Worm (Caenorhabditis elegans) whole organism, L4 larva: ENCODE results near the gene npax-3.
A peak's percentile ranks its signal among the peaks of the same experiment; 100 is the strongest.

Experiments
- F26F4.8 ChIP-seq: fragments of 200-800 bp; sonication (Bioruptor generic); conservative IDR thresholded peaks from 2 replicates; pipeline ENCODE4 v1.3.6; 2022; ENCODE audit warnings: missing genetic modification characterization, missing compliant biosample characterization
- F49E8.2 ChIP-seq: sonication (generic microtip); optimal IDR thresholded peaks from 2 replicates; lab custom pipeline; 2016; ENCODE audit warnings: missing compliant biosample characterization, mild to moderate bottlenecking, missing genetic modification characterization, borderline replicate concordance
- T20F7.1 ChIP-seq: fragments of 200-800 bp; sonication (Bioruptor generic); optimal IDR thresholded peaks from 2 replicates; lab custom pipeline; 2018; ENCODE audit warnings: mild to moderate bottlenecking, missing genetic modification characterization, missing compliant biosample characterization
- T26A8.4 ChIP-seq: fragments of 200-800 bp; sonication (Bioruptor generic); IDR thresholded peaks from 2 replicates; pipeline ENCODE4 v1.3.6; 2022; ENCODE audit warnings: missing genetic modification characterization, missing compliant biosample characterization
- Y48G9A.11 ChIP-seq: fragments of 200-800 bp; sonication (Bioruptor generic); IDR thresholded peaks from 2 replicates; pipeline ENCODE4 v1.3.6; 2022; ENCODE audit warnings: missing genetic modification reagents, missing genetic modification characterization, missing compliant biosample characterization
- ZK337.2 ChIP-seq: fragments of 200-800 bp; sonication (Bioruptor generic); IDR thresholded peaks from 2 replicates; pipeline ENCODE4 v1.3.6; 2022; ENCODE audit warnings: missing genetic modification reagents, missing genetic modification characterization, missing compliant biosample characterization
- aha-1 ChIP-seq: fragments of 150-350 bp; peaks from one replicate; lab custom pipeline; 2014; ENCODE audit warnings: missing biosample characterization, missing genetic modification characterization
- aly-2 ChIP-seq: sonication (generic microtip); optimal IDR thresholded peaks from 2 replicates; lab custom pipeline; 2018; ENCODE audit warnings: missing biosample characterization, missing genetic modification characterization
- ceh-28 ChIP-seq: fragments of 150-350 bp; optimal IDR thresholded peaks from 2 replicates; lab custom pipeline; 2014; ENCODE audit warnings: missing biosample characterization, missing genetic modification reagents, missing genetic modification characterization
- cey-2 ChIP-seq: sonication (generic microtip); optimal IDR thresholded peaks from 3 replicates; lab custom pipeline; 2017; ENCODE audit warnings: missing genetic modification characterization, mild to moderate bottlenecking, missing compliant biosample characterization, antibody characterized with exemption, borderline replicate concordance; ENCODE audit not compliant: insufficient read depth
- daf-12 ChIP-seq: fragments of 150-350 bp; optimal IDR thresholded peaks from 2 replicates; lab custom pipeline; 2014; ENCODE audit warnings: missing biosample characterization, missing genetic modification reagents, missing genetic modification characterization
- daf-16 ChIP-seq, 3 experiments: sonication (generic microtip); optimal IDR thresholded peaks; 2 replicates each; lab custom pipeline; 2016 to 2017; ENCODE audit warnings: missing genetic modification characterization in 3 of 3, missing genetic modification reagents in 3 of 3, mild to moderate bottlenecking in 2 of 3, missing compliant biosample characterization in 2 of 3, missing biosample characterization in 1 of 3, moderate library complexity in 1 of 3
- dmd-6 ChIP-seq: fragments of 200-800 bp; sonication (Bioruptor generic); IDR thresholded peaks from 2 replicates; pipeline ENCODE4 v1.3.6; 2022; ENCODE audit warnings: missing genetic modification reagents, missing genetic modification characterization, missing compliant biosample characterization
- dpl-1 ChIP-seq: fragments of 150-350 bp; optimal IDR thresholded peaks from 2 replicates; lab custom pipeline; 2014; ENCODE audit warnings: missing biosample characterization, missing genetic modification reagents, missing genetic modification characterization
- dve-1 ChIP-seq: sonication (generic microtip); optimal IDR thresholded peaks from 2 replicates; lab custom pipeline; 2017; ENCODE audit warnings: antibody characterized with exemption, mild to moderate bottlenecking, missing genetic modification characterization, missing compliant biosample characterization; ENCODE audit not compliant: insufficient read depth
- egl-27 ChIP-seq: sonication (generic microtip); optimal IDR thresholded peaks from 3 replicates; lab custom pipeline; 2017; ENCODE audit warnings: missing biosample characterization, missing genetic modification reagents, missing genetic modification characterization
- fkh-10 ChIP-seq: fragments of 150-350 bp; optimal IDR thresholded peaks from 2 replicates; lab custom pipeline; 2014; ENCODE audit warnings: missing biosample characterization, missing genetic modification reagents, missing genetic modification characterization
- hlh-11 ChIP-seq: fragments of 200-800 bp; sonication (Bioruptor generic); optimal IDR thresholded peaks from 2 replicates; lab custom pipeline; 2018; ENCODE audit warnings: mild to moderate bottlenecking, missing genetic modification characterization, missing compliant biosample characterization
- hlh-30 ChIP-seq: sonication (generic microtip); optimal IDR thresholded peaks from 2 replicates; lab custom pipeline; 2017; ENCODE audit warnings: antibody characterized with exemption, mild to moderate bottlenecking, missing genetic modification characterization, missing compliant biosample characterization; ENCODE audit not compliant: insufficient read depth
- lin-38 ChIP-seq: fragments of 200-800 bp; sonication (Bioruptor generic); IDR thresholded peaks from 2 replicates; pipeline ENCODE4 v1.3.6; 2022; ENCODE audit warnings: missing genetic modification reagents, missing genetic modification characterization, missing compliant biosample characterization
- lsy-2 ChIP-seq, 2 experiments: fragments of 150-350 bp in 1 of 2; sonication (generic microtip) in 1 of 2; optimal IDR thresholded peaks; 2 replicates each; lab custom pipeline; 2014 to 2017; ENCODE audit warnings: missing biosample characterization in 2 of 2, missing genetic modification characterization in 2 of 2
- mdl-1 ChIP-seq, 2 experiments: fragments of 150-350 bp in 1 of 2; sonication (generic microtip) in 1 of 2; optimal IDR thresholded peaks; 2 replicates each; lab custom pipeline; 2014 to 2017; ENCODE audit warnings: missing biosample characterization in 2 of 2, missing genetic modification characterization in 2 of 2
- mep-1 ChIP-seq: fragments of 150-350 bp; sonication (generic microtip); optimal IDR thresholded peaks from 3 replicates; lab custom pipeline; 2014; ENCODE audit warnings: missing biosample characterization, missing genetic modification characterization
- mes-2 ChIP-seq: sonication (generic microtip); optimal IDR thresholded peaks from 2 replicates; lab custom pipeline; 2016; ENCODE audit warnings: missing genotype, mild to moderate bottlenecking, missing genetic modification characterization, missing compliant biosample characterization; ENCODE audit not compliant: poor library complexity, severe bottlenecking
- mxl-3 ChIP-seq: fragments of 200-800 bp; sonication (Bioruptor generic); optimal IDR thresholded peaks from 2 replicates; lab custom pipeline; 2018; ENCODE audit warnings: mild to moderate bottlenecking, missing genetic modification characterization, missing compliant biosample characterization
- nhr-11 ChIP-seq: fragments of 150-350 bp; optimal IDR thresholded peaks from 2 replicates; lab custom pipeline; 2014; ENCODE audit warnings: missing biosample characterization, missing genetic modification characterization
- nhr-28 ChIP-seq: fragments of 150-350 bp; optimal IDR thresholded peaks from 2 replicates; lab custom pipeline; 2014; ENCODE audit warnings: missing biosample characterization, missing genetic modification characterization
- nhr-6 ChIP-seq: fragments of 150-350 bp; optimal IDR thresholded peaks from 2 replicates; lab custom pipeline; 2014; ENCODE audit warnings: missing biosample characterization, missing genetic modification characterization
- nhr-76 ChIP-seq: fragments of 150-350 bp; optimal IDR thresholded peaks from 2 replicates; lab custom pipeline; 2014; ENCODE audit warnings: missing biosample characterization, missing genetic modification characterization
- nhr-77 ChIP-seq: fragments of 150-350 bp; optimal IDR thresholded peaks from 2 replicates; lab custom pipeline; 2014; ENCODE audit warnings: missing biosample characterization, missing genetic modification characterization
- pqm-1 ChIP-seq: sonication (generic microtip); optimal IDR thresholded peaks from 2 replicates; lab custom pipeline; 2017; ENCODE audit warnings: missing biosample characterization, missing genetic modification characterization
- rbr-2 ChIP-seq: sonication (generic microtip); optimal IDR thresholded peaks from 2 replicates; lab custom pipeline; 2016; ENCODE audit warnings: missing genotype, missing genetic modification characterization, missing compliant biosample characterization
- snpc-4 ChIP-seq: fragments of 150-350 bp; optimal IDR thresholded peaks from 2 replicates; lab custom pipeline; 2014; ENCODE audit warnings: missing biosample characterization, missing genetic modification characterization
- spr-1 ChIP-seq: sonication (generic microtip); optimal IDR thresholded peaks from 2 replicates; lab custom pipeline; 2016; ENCODE audit warnings: mild to moderate bottlenecking, missing genetic modification characterization, missing compliant biosample characterization
- unc-130 ChIP-seq: sonication (generic microtip); optimal IDR thresholded peaks from 2 replicates; lab custom pipeline; 2016; ENCODE audit warnings: missing genetic modification reagents, missing genetic modification characterization, missing compliant biosample characterization
- unc-39 ChIP-seq: sonication (generic microtip); optimal IDR thresholded peaks from 2 replicates; lab custom pipeline; 2017; ENCODE audit warnings: missing biosample characterization, missing genetic modification characterization

The npax-3 gene

ce11 chrIV:10858300-10859016 is 30.5 kb upstream of the npax-3 start, which contains the start of the genes T11G6.2 and hars-1:
Gene T11G6.2, minus strand, starts transcription at chrIV:10858496.
Gene hars-1, plus strand, starts transcription at chrIV:10858957.
- TF ChIP-seq pqm-1 (tag; lab: Kevin White, UChicago): peak; percentile 76
- no peak for TF ChIP-seq Y48G9A.11
- peak; percentile 34 for TF ChIP-seq mep-1
- TF ChIP-seq daf-16 (GFP tag; optimal IDR thresholded peaks at IDR 0.05; lab: Kevin White, UChicago): no peak
- TF ChIP-seq daf-16 (tag; optimal IDR thresholded peaks at IDR 0.05; lab: Kevin White, UChicago): peak; percentile 84
- TF ChIP-seq lsy-2 (tag; optimal IDR thresholded peaks at IDR 0.05; lab: Kevin White, UChicago): peak in 1 of 2 experiments; percentile 40
- no peak for TF ChIP-seq daf-12 (tag; lab: Kevin White, UChicago)
- peak; percentile 83 for TF ChIP-seq hlh-30
- TF ChIP-seq mdl-1 (tag; optimal IDR thresholded peaks at IDR 0.05; lab: Kevin White, UChicago): peak in 1 of 2 experiments; percentile 81
- peak; percentile 71; the same call in 1 of the 2 replicates for TF ChIP-seq dmd-6 (GFP tag; lab: Robert Waterston, UW)
- TF ChIP-seq mes-2 (tag; lab: Kevin White, UChicago): peak; percentile 51
- TF ChIP-seq F49E8.2 (tag; lab: Kevin White, UChicago): no peak
- peak; percentile 52 for TF ChIP-seq hlh-11 (tag; lab: Kevin White, UChicago)
- TF ChIP-seq lin-38: peak; percentile 66
- peak; percentile 36 for TF ChIP-seq dve-1 (tag; lab: Kevin White, UChicago)
- peak; percentile 98 for TF ChIP-seq mxl-3 (GFP tag; lab: Kevin White, UChicago)
- no peak for TF ChIP-seq T26A8.4 (GFP tag; lab: Robert Waterston, UW)
- peak; percentile 76 for TF ChIP-seq nhr-28 (tag; lab: Kevin White, UChicago)
- TF ChIP-seq nhr-6 (tag; lab: Kevin White, UChicago): peak; percentile 24
- TF ChIP-seq nhr-77 (tag; lab: Kevin White, UChicago): peak; percentile 74
- no peak for TF ChIP-seq unc-39

ce11 chrIV:10855946-10856345 is 28.0 kb upstream of the npax-3 start:
- no peak for TF ChIP-seq dpl-1
- TF ChIP-seq nhr-11 (tag; lab: Kevin White, UChicago): no peak
- TF ChIP-seq F26F4.8 (GFP tag; lab: Robert Waterston, UW): no peak
- TF ChIP-seq aly-2 (tag; lab: Kevin White, UChicago): no peak
- TF ChIP-seq pqm-1 (tag; lab: Kevin White, UChicago): no peak
- no peak for TF ChIP-seq unc-130
- TF ChIP-seq T20F7.1 (GFP tag; lab: Kevin White, UChicago): no peak
- no peak for TF ChIP-seq lin-38
- no peak for TF ChIP-seq spr-1 (tag; lab: Kevin White, UChicago)
- TF ChIP-seq mep-1: no peak
- no peak for TF ChIP-seq ZK337.2
- no peak for TF ChIP-seq egl-27 (tag; lab: Kevin White, UChicago)
- no peak for TF ChIP-seq ceh-28 (tag; lab: Kevin White, UChicago)
- TF ChIP-seq rbr-2 (tag; lab: Kevin White, UChicago): no peak

- TF ChIP-seq aha-1 (tag; lab: Kevin White, UChicago): peak; percentile 91
- TF ChIP-seq cey-2 (tag; lab: Kevin White, UChicago): peak; percentile 4
- TF ChIP-seq snpc-4: no peak
- no peak for TF ChIP-seq dpl-1
- no peak for TF ChIP-seq fkh-10
- no peak for TF ChIP-seq dmd-6 (GFP tag; lab: Robert Waterston, UW)
- TF ChIP-seq nhr-28 (tag; lab: Kevin White, UChicago): peak; percentile 28
- TF ChIP-seq nhr-76: peak; percentile 13
- peak; percentile 6 for TF ChIP-seq hlh-11 (tag; lab: Kevin White, UChicago)
Measured at ce11 chrIV:10855049-10855448, 27.1 kb upstream of the npax-3 start, which contains the start of gene T11G6.3. Gene T11G6.3, minus strand, starts transcription at chrIV:10855237.
